Fruit fly (Drosophila melanogaster): Measurements from ENCODE around the gene fz.

Gene fz

dm6 chr3L:14325285-14325684, 51.1 kb downstream of the fz start (continued):
- peak; percentile 3 for TF ChIP-seq cyc (GFP tag; optimal IDR thresholded peaks at IDR 0.05)
- no peak for TF ChIP-seq Sox102F (GFP tag; optimal IDR thresholded peaks at IDR 0.05)
- TF ChIP-seq net (GFP tag; optimal IDR thresholded peaks at IDR 0.05), result peak; percentile 2
- TF ChIP-seq CG11902 (GFP tag; optimal IDR thresholded peaks at IDR 0.05), result no peak
- no peak for TF ChIP-seq CG9139 (GFP tag; optimal IDR thresholded peaks at IDR 0.05)
- TF ChIP-seq CG8319 (GFP tag; optimal IDR thresholded peaks at IDR 0.05), result no peak
- no peak for TF ChIP-seq vri (GFP tag; optimal IDR thresholded peaks at IDR 0.05)
- peak; percentile 33 for TF ChIP-seq CG3032 (tag; optimal IDR thresholded peaks at IDR 0.05)
- TF ChIP-seq CG7368 (GFP tag; optimal IDR thresholded peaks at IDR 0.05), result peak; percentile 6
- TF ChIP-seq CG1621 (tag; optimal IDR thresholded peaks at IDR 0.05), result no peak
- TF ChIP-seq eg (GFP tag; IDR thresholded peaks at IDR 0.05), result no peak
- TF ChIP-seq CG10631 (GFP tag; optimal IDR thresholded peaks at IDR 0.05), result peak; percentile 45
- TF ChIP-seq Ets21C (GFP tag; optimal IDR thresholded peaks at IDR 0.05), result no peak
- no peak for TF ChIP-seq CG16779 (tag; optimal IDR thresholded peaks at IDR 0.05)
- TF ChIP-seq Sox14 (GFP tag; optimal IDR thresholded peaks at IDR 0.05), result no peak
- peak; percentile 50 for TF ChIP-seq acj6 (GFP tag; optimal IDR thresholded peaks at IDR 0.05)
- no peak for TF ChIP-seq Hr39 (GFP tag; optimal IDR thresholded peaks at IDR 0.05)
- peak; percentile 50 for TF ChIP-seq OdsH (GFP tag; optimal IDR thresholded peaks at IDR 0.05)
- TF ChIP-seq CG11762 (GFP tag; optimal IDR thresholded peaks at IDR 0.05; ENCODE audit: insufficient read depth), result peak; percentile 27
- TF ChIP-seq CG32006 (GFP tag; optimal IDR thresholded peaks at IDR 0.05), result peak; percentile 64
- peak; percentile 44 for TF ChIP-seq CG3919 (GFP tag; optimal IDR thresholded peaks at IDR 0.05)
- TF ChIP-seq CG6163 (GFP tag; IDR thresholded peaks at IDR 0.05), result peak; percentile 41; the same call in 1 of the 3 replicates
- TF ChIP-seq dsx (GFP tag; optimal IDR thresholded peaks at IDR 0.05; ENCODE audit: poor library complexity, severe bottlenecking), result peak; percentile 18
- peak; percentile 30 for TF ChIP-seq CG6276 (GFP tag; optimal IDR thresholded peaks at IDR 0.05)
- peak; percentile 25 for TF ChIP-seq CG6792 (GFP tag; optimal IDR thresholded peaks at IDR 0.05)
- no peak for TF ChIP-seq spab (GFP tag; optimal IDR thresholded peaks at IDR 0.05)
- no peak for TF ChIP-seq CG8119 (GFP tag; IDR thresholded peaks at IDR 0.05)
- TF ChIP-seq salr (GFP tag; optimal IDR thresholded peaks at IDR 0.05), result peak in 1 of 2 experiments; percentile 48
- no peak for TF ChIP-seq Gug (GFP tag; IDR thresholded peaks at IDR 0.05)
- peak; percentile 47 for TF ChIP-seq Ets96B (tag; optimal IDR thresholded peaks at IDR 0.05)
- peak; percentile 28 for TF ChIP-seq Met (GFP tag; optimal IDR thresholded peaks at IDR 0.05)
- TF ChIP-seq dac (GFP tag; optimal IDR thresholded peaks at IDR 0.05), result no peak
- no peak for TF ChIP-seq ss (GFP tag; optimal IDR thresholded peaks at IDR 0.05)

- TF ChIP-seq CG15336 (GFP tag; IDR thresholded peaks at IDR 0.05), result no peak
- TF ChIP-seq net (GFP tag; optimal IDR thresholded peaks at IDR 0.05), result no peak
- TF ChIP-seq eg (GFP tag; IDR thresholded peaks at IDR 0.05), result no peak
- no peak for TF ChIP-seq Eip78C (GFP tag)
- no peak for TF ChIP-seq Sox15 (GFP tag; optimal IDR thresholded peaks at IDR 0.05)
- TF ChIP-seq topi (GFP tag; optimal IDR thresholded peaks at IDR 0.05), result no peak
- TF ChIP-seq CG6276 (GFP tag; optimal IDR thresholded peaks at IDR 0.05), result no peak
- TF ChIP-seq CG3919 (GFP tag; optimal IDR thresholded peaks at IDR 0.05), result no peak
- TF ChIP-seq fkh (GFP tag; optimal IDR thresholded peaks at IDR 0.05), result no peak
- TF ChIP-seq CG6854 (GFP tag; optimal IDR thresholded peaks at IDR 0.05), result no peak
- TF ChIP-seq ss (GFP tag; optimal IDR thresholded peaks at IDR 0.05), result no peak
- no peak for TF ChIP-seq spab (GFP tag; optimal IDR thresholded peaks at IDR 0.05)
- no peak for TF ChIP-seq CG7368 (GFP tag; optimal IDR thresholded peaks at IDR 0.05)
- no peak for TF ChIP-seq CG8119 (GFP tag; IDR thresholded peaks at IDR 0.05)
- no peak for TF ChIP-seq Smox (GFP tag; optimal IDR thresholded peaks at IDR 0.05)
- no peak for TF ChIP-seq CG3032 (tag; optimal IDR thresholded peaks at IDR 0.05)
- TF ChIP-seq Met (GFP tag; optimal IDR thresholded peaks at IDR 0.05), result no peak
Observed at dm6 chr3L:14326267-14326666, 52.1 kb downstream of the fz start.

All from whole organism, prepupa.